Fruit fly (Drosophila melanogaster) whole organism, prepupa: ENCODE data around the gene H.

Experiments
- CG11762 ChIP-seq: fragments of 200-800 bp; sonication (Bioruptor generic); optimal IDR thresholded peaks from 3 replicates; lab custom pipeline; 2016; ENCODE audit warnings: missing biosample characterization, missing genetic modification characterization; ENCODE audit not compliant: insufficient read depth
- CG8632 ChIP-seq: fragments of 200-800 bp; sonication (Bioruptor generic); optimal IDR thresholded peaks from 3 replicates; lab custom pipeline; 2016; ENCODE audit warnings: missing biosample characterization, missing genetic modification characterization
- Hr39 ChIP-seq: fragments of 200-800 bp; sonication (Bioruptor generic); optimal IDR thresholded peaks from 2 replicates; lab custom pipeline; 2016; ENCODE audit warnings: missing biosample characterization, missing genetic modification characterization
- Hr4 ChIP-seq: fragments of 200-800 bp; sonication (Bioruptor generic); optimal IDR thresholded peaks from 3 replicates; lab custom pipeline; 2016; ENCODE audit warnings: missing biosample characterization, missing genetic modification characterization
- Sox15 ChIP-seq: fragments of 200-800 bp; sonication (Bioruptor generic); optimal IDR thresholded peaks from 3 replicates; lab custom pipeline; 2016; ENCODE audit warnings: missing biosample characterization, missing genetic modification characterization

DNA sequence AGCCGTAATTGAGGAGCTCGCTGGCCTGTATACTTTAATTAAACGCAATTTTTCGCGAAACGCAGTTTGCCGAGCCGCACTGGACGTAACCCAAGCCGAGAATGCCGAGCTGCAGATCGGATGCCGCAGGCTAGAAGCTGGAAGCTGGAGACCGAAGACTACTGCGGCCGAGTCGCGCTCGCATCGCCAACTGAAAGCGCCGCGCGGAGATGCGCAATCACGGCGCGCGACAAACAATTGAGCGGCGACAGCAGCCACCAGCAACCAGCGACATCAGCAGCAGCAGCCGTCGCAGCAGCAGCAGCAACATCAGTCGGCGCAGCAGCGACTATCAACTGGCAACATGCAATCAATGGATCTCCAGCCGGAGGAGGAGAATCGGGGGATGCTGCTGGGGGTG is 34.9 kb downstream of the H start:
- TF ChIP-seq Sox15, result no peak
- no peak for TF ChIP-seq CG11762 (GFP tag; lab: Kevin White, UChicago)
- TF ChIP-seq Hr4, result no peak
- no peak for TF ChIP-seq Hr39 (GFP tag; lab: Kevin White, UChicago)
- no peak for TF ChIP-seq CG8632 (GFP tag; lab: Kevin White, UChicago)
